Fruit fly (Drosophila melanogaster): ENCODE results near the gene Der-2.

Der-2 gene

dm6 chr3R:16453597-16453996 lies 30.4 kb downstream of the Der-2 start, which contains the start of gene Pak3:
Gene Pak3 (minus strand): TSS chr3R:16453821.
- peak; percentile 1 for TF ChIP-seq CG17801 (GFP tag; optimal IDR thresholded peaks at IDR 0.05; ENCODE audit: partially characterized antibody)

- TF ChIP-seq CG17801 (GFP tag; optimal IDR thresholded peaks at IDR 0.05; ENCODE audit: partially characterized antibody), result peak; percentile 39
Measured at dm6 chr3R:16452954-16453587, 31.0 kb downstream of the Der-2 start.

dm6 chr3R:16449187-16449973 lies 34.6 kb downstream of the Der-2 start:
- TF ChIP-seq CG17801 (GFP tag; optimal IDR thresholded peaks at IDR 0.05; ENCODE audit: partially characterized antibody), result peak; percentile 95

- TF ChIP-seq CG17801 (GFP tag; optimal IDR thresholded peaks at IDR 0.05; ENCODE audit: partially characterized antibody), result peak; percentile 15
Measured at dm6 chr3R:16448378-16449134, 35.5 kb downstream of the Der-2 start.

- no peak for TF ChIP-seq CG17801 (GFP tag; optimal IDR thresholded peaks at IDR 0.05; ENCODE audit: partially characterized antibody)
Measured at dm6 chr3R:16447448-16448045, 36.5 kb downstream of the Der-2 start.

dm6 chr3R:16446836-16447235 lies 37.2 kb downstream of the Der-2 start:
- no peak for TF ChIP-seq CG17801 (GFP tag; optimal IDR thresholded peaks at IDR 0.05; ENCODE audit: partially characterized antibody)

dm6 chr3R:16442937-16443336 lies 41.1 kb downstream of the Der-2 start, which contains the start of the genes Ttc1 and CG14882:
Gene Ttc1 (minus strand): TSS chr3R:16443007.
Gene CG14882 (plus strand): TSS chr3R:16443207.
- TF ChIP-seq CG17801 (GFP tag; optimal IDR thresholded peaks at IDR 0.05; ENCODE audit: partially characterized antibody), result peak; percentile 87

DNA sequence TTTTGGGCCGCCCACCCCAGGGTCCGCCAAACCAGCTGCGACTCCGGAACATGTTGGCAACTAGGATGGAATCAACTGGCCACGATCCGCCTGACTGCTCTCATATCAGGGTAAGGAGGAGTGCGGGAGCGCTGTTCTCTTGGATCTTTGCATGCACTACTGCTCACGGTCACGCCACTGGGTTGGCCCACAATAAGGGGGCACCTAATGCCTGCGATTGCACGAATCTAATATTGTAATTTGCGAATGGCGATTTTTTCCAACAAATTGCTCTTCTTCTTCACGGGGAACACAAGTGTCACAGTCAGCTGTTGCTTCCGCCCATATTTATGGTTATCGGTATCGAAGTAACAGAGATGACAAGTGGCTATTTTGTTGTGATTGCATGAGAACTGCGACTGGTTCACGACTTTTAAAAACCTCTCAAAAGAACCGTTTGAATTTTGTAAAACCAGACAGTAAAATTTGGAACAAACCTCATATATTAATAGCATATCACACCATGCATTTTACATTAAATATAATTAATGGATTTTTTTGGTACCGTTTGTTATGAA lies 42.6 kb downstream of the Der-2 start, which contains the start of gene ema:
ema (minus strand) TSS at position 295 of the 557 bp plus-strand sequence.
- TF ChIP-seq CG17801 (GFP tag; optimal IDR thresholded peaks at IDR 0.05; ENCODE audit: partially characterized antibody), result peak; percentile 61

- no peak for TF ChIP-seq CG17801 (GFP tag; optimal IDR thresholded peaks at IDR 0.05; ENCODE audit: partially characterized antibody)
Measured at dm6 chr3R:16436374-16437037, 47.5 kb downstream of the Der-2 start, which contains the start of gene mRpS33. Gene mRpS33 (minus strand): TSS chr3R:16436597.

dm6 chr3R:16434599-16434998 lies 49.4 kb downstream of the Der-2 start, which contains the start of gene CG14881:
Gene CG14881 (plus strand): TSS chr3R:16434899.
- TF ChIP-seq CG17801 (GFP tag; optimal IDR thresholded peaks at IDR 0.05; ENCODE audit: partially characterized antibody), result no peak

All from ovary, adult (tissue).